Fruit fly (Drosophila melanogaster): ENCODE results near the gene CG10413.

- TF ChIP-seq CG9948 (tag; optimal IDR thresholded peaks at IDR 0.05), result no peak
- no peak for TF ChIP-seq CG8159 (tag; optimal IDR thresholded peaks at IDR 0.05)
- TF ChIP-seq Ets98B (GFP tag; IDR thresholded peaks at IDR 0.05), result no peak
- TF ChIP-seq CG14655 (GFP tag; optimal IDR thresholded peaks at IDR 0.05), result no peak
- no peak for TF ChIP-seq rn (GFP tag; IDR thresholded peaks at IDR 0.05)
- TF ChIP-seq CG10348 (GFP tag; IDR thresholded peaks at IDR 0.05), result no peak
- TF ChIP-seq CG12605 (GFP tag; IDR thresholded peaks at IDR 0.05), result no peak
- no peak for TF ChIP-seq CG34367 (tag; optimal IDR thresholded peaks at IDR 0.05)
- no peak for TF ChIP-seq fd96Ca (GFP tag; IDR thresholded peaks at IDR 0.05)
- no peak for TF ChIP-seq CG13204 (GFP tag; optimal IDR thresholded peaks at IDR 0.05)
- no peak for TF ChIP-seq Pif1B (GFP tag; optimal IDR thresholded peaks at IDR 0.05)
- no peak for TF ChIP-seq Pif1A (GFP tag; optimal IDR thresholded peaks at IDR 0.05)
- no peak for TF ChIP-seq CG32121 (GFP tag; IDR thresholded peaks at IDR 0.05)
- TF ChIP-seq EcR (GFP tag; optimal IDR thresholded peaks at IDR 0.05), result no peak
These were observed 18.4 kb upstream of the CG10413 start for dm6 chr2L:18623435-18623834.

Measured in whole organism, pupa.